Fruit fly (Drosophila melanogaster): ENCODE measurements around the gene CG18641.

dm6 chr2L:2404631-2405030 is 10.5 kb downstream of the CG18641 start:
- TF ChIP-seq CG18764 (GFP tag; optimal IDR thresholded peaks at IDR 0.05) (no peak), CTCF (GFP tag; optimal IDR thresholded peaks at IDR 0.05) (no peak), CG17385 (GFP tag; optimal IDR thresholded peaks at IDR 0.05) (no peak), tap (tag; optimal IDR thresholded peaks at IDR 0.05) (no peak), wor (GFP tag; IDR thresholded peaks at IDR 0.05) (no peak), pzg (GFP tag; optimal IDR thresholded peaks at IDR 0.05) (no peak), Gsc (GFP tag; IDR thresholded peaks at IDR 0.05) (no peak), Vsx1 (GFP tag; optimal IDR thresholded peaks at IDR 0.05) (no peak), CG5245 (GFP tag; optimal IDR thresholded peaks at IDR 0.05) (no peak), CG4424 (GFP tag; optimal IDR thresholded peaks at IDR 0.05) (no peak)

Data from whole organism, embryonic.